Fruit fly (Drosophila melanogaster): Measurements from ENCODE around the gene CG13258.

CG13258 gene

DNA sequence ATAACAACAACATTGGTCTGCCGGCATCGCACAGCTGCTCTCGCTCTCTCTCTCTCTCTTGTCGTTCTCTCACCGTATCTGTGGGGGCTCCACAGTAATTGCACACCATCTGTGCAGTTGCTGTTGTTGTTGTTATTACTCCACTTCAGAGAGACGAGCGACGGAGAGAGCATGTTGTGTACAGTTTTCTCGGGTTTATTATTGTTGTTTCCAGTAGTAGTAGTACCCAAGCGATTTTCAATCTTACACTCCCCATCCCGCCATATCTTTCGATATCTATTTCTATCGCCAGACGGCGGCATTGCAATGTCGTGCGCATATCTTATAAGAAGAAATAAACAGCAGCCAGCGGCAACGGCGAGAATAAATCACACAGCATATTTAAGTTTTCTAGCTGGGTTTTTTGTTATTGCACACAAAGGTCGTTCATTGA is 24.7 kb downstream of the CG13258 start:
- TF ChIP-seq usp (GFP tag; optimal IDR thresholded peaks at IDR 0.05) (no peak), Hr78 (GFP tag; optimal IDR thresholded peaks at IDR 0.05) (no peak), Dif (GFP tag; optimal IDR thresholded peaks at IDR 0.05; ENCODE audit: partially characterized antibody) (peak; percentile 77), sv (GFP tag; optimal IDR thresholded peaks at IDR 0.05) (no peak), Hr83 (GFP tag; optimal IDR thresholded peaks at IDR 0.05; ENCODE audit: poor library complexity, severe bottlenecking) (no peak), Vsx2 (GFP tag; optimal IDR thresholded peaks at IDR 0.05; ENCODE audit: partially characterized antibody) (peak; percentile 44), dl (GFP tag; optimal IDR thresholded peaks at IDR 0.05; ENCODE audit: insufficient read depth in 1 of 2, partially characterized antibody in 2 of 2) (peak; percentile 67 to 71), Rel (GFP tag; optimal IDR thresholded peaks at IDR 0.05) (no peak), Rel (tag; optimal IDR thresholded peaks at IDR 0.05) (peak; percentile 53), lola (GFP tag; optimal IDR thresholded peaks at IDR 0.05) (no peak), Hnf4 (GFP tag; optimal IDR thresholded peaks at IDR 0.05) (no peak), Dfd (GFP tag; optimal IDR thresholded peaks at IDR 0.05) (no peak), fru (GFP tag; optimal IDR thresholded peaks at IDR 0.05) (peak; percentile 86), OdsH (GFP tag; optimal IDR thresholded peaks at IDR 0.05) (no peak)

DNA sequence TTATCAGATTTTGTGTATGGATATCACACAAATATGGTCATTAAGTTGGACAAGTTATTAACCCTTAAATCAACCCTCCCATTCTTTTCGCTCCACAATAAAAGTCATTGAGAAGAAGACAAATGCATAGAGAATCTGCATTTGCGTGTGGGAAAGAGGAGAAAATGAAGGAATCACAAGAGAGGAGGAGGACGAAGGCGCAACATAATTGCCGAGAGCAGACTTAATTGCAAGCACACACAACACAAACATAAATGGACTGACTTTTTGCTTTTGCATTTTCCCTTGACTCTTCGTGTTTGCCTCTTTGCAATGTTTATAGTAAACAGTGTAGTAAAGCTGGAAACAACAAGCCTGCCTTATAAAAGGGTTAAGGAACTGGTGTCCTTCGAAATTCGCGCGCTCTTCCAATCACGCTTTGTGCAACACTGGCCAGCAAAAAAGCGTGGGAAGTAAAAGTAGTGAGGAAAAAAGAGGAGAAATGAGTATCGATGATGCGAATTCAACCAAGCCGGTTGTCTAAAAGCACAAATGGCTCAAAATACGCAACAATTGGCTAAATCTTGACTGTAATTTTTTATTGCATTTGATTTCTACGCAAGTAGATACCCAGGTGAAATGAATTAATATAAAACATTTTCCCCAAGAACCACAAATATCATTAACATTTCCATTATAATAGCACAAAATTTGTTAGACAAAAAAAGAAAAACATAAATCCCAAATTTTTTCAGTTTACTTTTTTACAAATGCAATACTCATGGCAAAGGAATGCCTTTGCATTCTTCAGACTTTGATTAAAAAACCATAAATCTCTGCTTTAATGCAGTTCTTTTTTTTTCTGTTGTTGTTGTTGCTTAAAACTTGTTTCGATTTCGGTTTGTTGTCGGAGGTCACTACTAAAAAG is 25.4 kb downstream of the CG13258 start:
- TF ChIP-seq Hr83 (GFP tag; optimal IDR thresholded peaks at IDR 0.05; ENCODE audit: poor library complexity, severe bottlenecking) (peak; percentile 27), fru (GFP tag; optimal IDR thresholded peaks at IDR 0.05) (no peak), HLH106 (tag; optimal IDR thresholded peaks at IDR 0.05) (no peak), ey (GFP tag; optimal IDR thresholded peaks at IDR 0.05) (peak; percentile 3), usp (GFP tag; optimal IDR thresholded peaks at IDR 0.05) (no peak), psq (GFP tag; optimal IDR thresholded peaks at IDR 0.05) (peak; percentile 82), CG9705 (GFP tag; optimal IDR thresholded peaks at IDR 0.05) (no peak), foxo (GFP tag; optimal IDR thresholded peaks at IDR 0.05) (peak in 1 of 2 experiments; percentile 18)

DNA sequence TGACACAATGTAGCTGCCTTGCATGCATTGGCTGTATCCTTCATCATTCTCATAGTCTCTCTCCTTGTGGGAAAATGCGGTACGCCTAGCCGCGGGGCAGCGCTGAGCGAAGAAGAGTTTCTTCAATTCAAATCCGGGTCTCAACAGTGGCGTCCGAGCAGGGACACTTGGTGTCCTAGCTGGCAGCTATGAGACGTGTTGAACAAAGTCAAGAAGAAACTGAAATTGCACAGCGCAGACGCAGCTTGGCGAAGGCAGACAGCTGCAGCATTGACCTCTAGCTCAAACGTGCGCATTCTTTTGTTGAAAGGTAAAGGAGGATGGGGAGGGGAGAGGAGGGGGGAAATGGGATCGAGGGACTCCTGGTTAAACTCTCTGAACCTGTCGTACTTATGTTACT is 29.1 kb downstream of the CG13258 start:
- no peak for TF ChIP-seq CG32264 (GFP tag; optimal IDR thresholded peaks at IDR 0.05)
- no peak for TF ChIP-seq h (GFP tag; optimal IDR thresholded peaks at IDR 0.05)
- no peak for TF ChIP-seq tai (GFP tag; optimal IDR thresholded peaks at IDR 0.05)
- TF ChIP-seq sv (GFP tag; optimal IDR thresholded peaks at IDR 0.05): no peak
- no peak for TF ChIP-seq Mio (GFP tag; optimal IDR thresholded peaks at IDR 0.05)
- no peak for TF ChIP-seq rgr (GFP tag; optimal IDR thresholded peaks at IDR 0.05)
- TF ChIP-seq br (GFP tag; optimal IDR thresholded peaks at IDR 0.05): no peak
- TF ChIP-seq CrebA (GFP tag; optimal IDR thresholded peaks at IDR 0.05; ENCODE audit: borderline replicate concordance): no peak
- no peak for TF ChIP-seq Dif (GFP tag; optimal IDR thresholded peaks at IDR 0.05; ENCODE audit: partially characterized antibody)
- TF ChIP-seq pan (optimal IDR thresholded peaks at IDR 0.05): no peak
- no peak for TF ChIP-seq CG9705 (GFP tag; optimal IDR thresholded peaks at IDR 0.05)
- no peak for TF ChIP-seq usp (GFP tag; optimal IDR thresholded peaks at IDR 0.05)
- TF ChIP-seq dmrt93B (GFP tag; optimal IDR thresholded peaks at IDR 0.05): no peak
- no peak for TF ChIP-seq foxo (GFP tag; optimal IDR thresholded peaks at IDR 0.05)
- no peak for TF ChIP-seq Myc (optimal IDR thresholded peaks at IDR 0.05)
- no peak for TF ChIP-seq Dfd (GFP tag; optimal IDR thresholded peaks at IDR 0.05)
- no peak for TF ChIP-seq Jra (GFP tag; optimal IDR thresholded peaks at IDR 0.05)
- TF ChIP-seq dsf (GFP tag; optimal IDR thresholded peaks at IDR 0.05; ENCODE audit: borderline replicate concordance): no peak
- no peak for TF ChIP-seq HLH106 (tag; optimal IDR thresholded peaks at IDR 0.05)
- no peak for TF ChIP-seq Hnf4 (GFP tag; optimal IDR thresholded peaks at IDR 0.05)

DNA sequence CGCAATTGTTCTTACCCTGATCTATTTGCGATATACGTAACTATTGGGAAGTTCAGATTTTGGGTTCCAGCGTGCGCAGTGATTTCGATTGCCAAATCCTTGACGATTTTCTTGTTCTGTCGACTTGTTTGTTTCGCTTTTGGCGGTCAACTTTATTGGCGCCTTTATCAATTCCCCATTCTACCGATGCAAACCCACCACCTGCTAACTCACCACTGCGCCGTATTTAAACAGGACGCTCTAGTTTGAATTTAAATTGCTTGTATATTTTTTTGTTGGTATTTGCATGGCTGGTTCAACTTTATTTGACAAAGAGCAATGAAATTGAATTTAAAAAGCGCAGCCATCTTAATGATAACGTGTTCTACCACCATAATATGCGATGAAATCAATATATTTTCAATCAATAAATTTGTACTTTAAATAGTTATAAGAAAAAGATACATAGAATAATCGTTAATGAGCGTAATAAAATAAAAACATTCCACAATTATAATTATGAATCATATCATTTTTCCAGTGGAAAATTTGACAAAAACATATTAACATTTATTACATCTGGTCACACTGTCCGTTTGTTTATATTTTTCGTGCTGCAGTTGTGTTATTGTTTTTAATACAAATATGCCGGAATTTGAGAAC is 31.1 kb downstream of the CG13258 start, which contains the start of the genes twe and CG4935:
Gene twe (minus strand): TSS at position 302 of the 642 bp plus-strand sequence.
Gene CG4935 (plus strand): TSS at position 566 of the 642 bp plus-strand sequence.
- TF ChIP-seq Rel (GFP tag; optimal IDR thresholded peaks at IDR 0.05) (no peak), Rel (tag; optimal IDR thresholded peaks at IDR 0.05) (no peak), OdsH (GFP tag; optimal IDR thresholded peaks at IDR 0.05) (peak; percentile 4), psq (GFP tag; optimal IDR thresholded peaks at IDR 0.05) (peak; percentile 1), Vsx2 (GFP tag; optimal IDR thresholded peaks at IDR 0.05; ENCODE audit: partially characterized antibody) (no peak), Myc (optimal IDR thresholded peaks at IDR 0.05) (peak; percentile 40), rgr (GFP tag; optimal IDR thresholded peaks at IDR 0.05) (peak; percentile 36), foxo (GFP tag; optimal IDR thresholded peaks at IDR 0.05) (no peak)
